Fruit fly (Drosophila melanogaster): ENCODE measurements around the gene Ctl2.

Gene Ctl2

dm6 chr3R:29083459-29084457 is 39.4 kb upstream of the Ctl2 start (continued):
- peak; percentile 6 for TF ChIP-seq CG15696 (tag; optimal IDR thresholded peaks at IDR 0.05)
- TF ChIP-seq CG8944 (GFP tag; optimal IDR thresholded peaks at IDR 0.05): no peak
- TF ChIP-seq CG18262 (tag; optimal IDR thresholded peaks at IDR 0.05): peak; percentile 26
- no peak for TF ChIP-seq CG8089 (GFP tag; optimal IDR thresholded peaks at IDR 0.05)
- peak in 1 of 2 experiments; percentile 22 for TF ChIP-seq Hr78 (GFP tag; optimal IDR thresholded peaks at IDR 0.05)
- TF ChIP-seq hkb (optimal IDR thresholded peaks at IDR 0.05): no peak
- TF ChIP-seq hkb (GFP tag; IDR thresholded peaks at IDR 0.05): 0 out of 2 replicates have a peak, but pooled peaks have one; percentile 17
- TF ChIP-seq CG2202 (tag; optimal IDR thresholded peaks at IDR 0.05): peak; percentile 51
- TF ChIP-seq Hey (tag; optimal IDR thresholded peaks at IDR 0.05): no peak
- TF ChIP-seq stwl (tag; optimal IDR thresholded peaks at IDR 0.05): peak; percentile 25
- TF ChIP-seq Blimp-1 (GFP tag; optimal IDR thresholded peaks at IDR 0.05): peak; percentile 34
- no peak for TF ChIP-seq vnd (GFP tag; IDR thresholded peaks at IDR 0.05; ENCODE audit: partially characterized antibody)
- TF ChIP-seq Sry-β (GFP tag; optimal IDR thresholded peaks at IDR 0.05): peak; percentile 35
- no peak for TF ChIP-seq Oli (tag; optimal IDR thresholded peaks at IDR 0.05)
- peak; percentile 29 for TF ChIP-seq CG17385 (GFP tag; optimal IDR thresholded peaks at IDR 0.05)
- no peak for TF ChIP-seq CG8359 (GFP tag; optimal IDR thresholded peaks at IDR 0.05; ENCODE audit: borderline replicate concordance)
- no peak for TF ChIP-seq D19B (GFP tag; optimal IDR thresholded peaks at IDR 0.05)
- TF ChIP-seq CG17568 (GFP tag; optimal IDR thresholded peaks at IDR 0.05): peak; percentile 30
- peak; percentile 25 for TF ChIP-seq CG14710 (tag; optimal IDR thresholded peaks at IDR 0.05)
- TF ChIP-seq CG6254 (GFP tag; optimal IDR thresholded peaks at IDR 0.05): peak; percentile 42
- peak; percentile 36 for TF ChIP-seq CG12219 (GFP tag; optimal IDR thresholded peaks at IDR 0.05)
- TF ChIP-seq CG3847 (GFP tag; IDR thresholded peaks at IDR 0.05): no peak
- TF ChIP-seq CG2199 (GFP tag; IDR thresholded peaks at IDR 0.05): peak; percentile 81
- peak in 1 of 2 experiments; percentile 89 for TF ChIP-seq Pdp1 (GFP tag; optimal IDR thresholded peaks at IDR 0.05)
- peak; percentile 46 for TF ChIP-seq bab2 (GFP tag; optimal IDR thresholded peaks at IDR 0.05)
- TF ChIP-seq CG4360 (GFP tag; IDR thresholded peaks at IDR 0.05): 0 out of 2 replicates have a peak, but pooled peaks have one; percentile 24
- TF ChIP-seq CG32772 (GFP tag; IDR thresholded peaks at IDR 0.05): no peak
- peak; percentile 10 for TF ChIP-seq unpg (GFP tag; optimal IDR thresholded peaks at IDR 0.05)
- peak; percentile 55 for TF ChIP-seq Med (GFP tag)
- TF ChIP-seq CG31365 (tag; optimal IDR thresholded peaks at IDR 0.05): peak; percentile 1
- TF ChIP-seq kni (GFP tag; optimal IDR thresholded peaks at IDR 0.05): peak; percentile 37
- TF ChIP-seq CG8478 (optimal IDR thresholded peaks at IDR 0.05): no peak
- TF ChIP-seq CG9797 (GFP tag; optimal IDR thresholded peaks at IDR 0.05): no peak
- no peak for TF ChIP-seq gt (GFP tag; IDR thresholded peaks at IDR 0.05)
- TF ChIP-seq jumu (GFP tag; optimal IDR thresholded peaks at IDR 0.05): no peak
- TF ChIP-seq CG11456 (GFP tag; IDR thresholded peaks at IDR 0.05): no peak
- TF ChIP-seq CG6683 (GFP tag; optimal IDR thresholded peaks at IDR 0.05): no peak
- no peak for TF ChIP-seq CG10274 (GFP tag; optimal IDR thresholded peaks at IDR 0.05)
- TF ChIP-seq CG33557 (GFP tag; optimal IDR thresholded peaks at IDR 0.05): peak; percentile 45
- TF ChIP-seq nmo (GFP tag; optimal IDR thresholded peaks at IDR 0.05): no peak
- no peak for TF ChIP-seq Dip3 (GFP tag; optimal IDR thresholded peaks at IDR 0.05)
- no peak for TF ChIP-seq sc (optimal IDR thresholded peaks at IDR 0.05)
- peak; percentile 6 for TF ChIP-seq sc (GFP tag; optimal IDR thresholded peaks at IDR 0.05)
- peak; percentile 86 for TF ChIP-seq CG7745 (tag; optimal IDR thresholded peaks at IDR 0.05)
- peak; percentile 19 for TF ChIP-seq CG17359 (tag; optimal IDR thresholded peaks at IDR 0.05)
- peak; percentile 38 for TF ChIP-seq CG13123 (GFP tag; optimal IDR thresholded peaks at IDR 0.05)
- no peak for TF ChIP-seq CG5245 (GFP tag; optimal IDR thresholded peaks at IDR 0.05)
